Worm (Caenorhabditis elegans) whole organism, L1 larva: ENCODE measurements around the gene chpf-1.

ENCODE experiments used
- C04F5.9 ChIP-seq: sonication (generic microtip); optimal IDR thresholded peaks from 2 replicates; lab custom pipeline; 2016; ENCODE audit warnings: missing genetic modification characterization, missing compliant biosample characterization
- C34B4.2 ChIP-seq: sonication (generic microtip); optimal IDR thresholded peaks from 2 replicates; lab custom pipeline; 2017; ENCODE audit warnings: mild to moderate bottlenecking, missing genetic modification characterization, missing compliant biosample characterization
- F16B12.6 ChIP-seq: fragments of 150-350 bp; optimal IDR thresholded peaks from 2 replicates; lab custom pipeline; 2014; ENCODE audit warnings: missing biosample characterization, missing genetic modification characterization
- aly-2 ChIP-seq: fragments of 150-350 bp; optimal IDR thresholded peaks from 2 replicates; lab custom pipeline; 2014; ENCODE audit warnings: missing biosample characterization, missing genetic modification characterization
- ama-1 ChIP-seq: fragments of 150-350 bp; optimal IDR thresholded peaks from 2 replicates; lab custom pipeline; 2014
- ceh-63 ChIP-seq: fragments of 200-800 bp; sonication (Bioruptor generic); optimal IDR thresholded peaks from 2 replicates; lab custom pipeline; 2018; ENCODE audit warnings: mild to moderate bottlenecking, missing genetic modification characterization, missing compliant biosample characterization
- ceh-8 ChIP-seq: fragments of 200-800 bp; sonication (Bioruptor generic); optimal IDR thresholded peaks from 2 replicates; lab custom pipeline; 2018; ENCODE audit warnings: mild to moderate bottlenecking, missing genetic modification characterization, moderate library complexity, missing compliant biosample characterization
- ceh-82 ChIP-seq, 3 experiments: fragments of 150-350 bp in 1 of 3; sonication (generic microtip) in 2 of 3; optimal IDR thresholded peaks; 2 replicates each; lab custom pipeline; 2014 to 2017; ENCODE audit warnings: missing biosample characterization in 3 of 3, missing genetic modification characterization in 3 of 3
- ceh-88 ChIP-seq: fragments of 200-800 bp; sonication (Bioruptor generic); IDR thresholded peaks from 2 replicates; pipeline ENCODE4 v1.3.6; 2022; ENCODE audit warnings: missing genetic modification characterization, missing compliant biosample characterization
- ceh-90 ChIP-seq: sonication (generic microtip); optimal IDR thresholded peaks from 2 replicates; lab custom pipeline; 2016; ENCODE audit warnings: missing genetic modification characterization, missing compliant biosample characterization
- dpl-1 ChIP-seq, 3 experiments: fragments of 150-350 bp in 2 of 3; sonication (generic microtip) in 1 of 3; optimal IDR thresholded peaks; 2 replicates each; lab custom pipeline; 2014 to 2017; ENCODE audit warnings: missing biosample characterization in 3 of 3, missing genetic modification characterization in 3 of 3, missing genetic modification reagents in 3 of 3
- efl-3 ChIP-seq: fragments of 200-800 bp; sonication (Bioruptor generic); optimal IDR thresholded peaks from 2 replicates; lab custom pipeline; 2018; ENCODE audit warnings: mild to moderate bottlenecking, missing genetic modification characterization, missing compliant biosample characterization
- egl-13 ChIP-seq: sonication (generic microtip); optimal IDR thresholded peaks from 2 replicates; lab custom pipeline; 2016; ENCODE audit warnings: missing genotype, missing genetic modification reagents, missing genetic modification characterization, missing compliant biosample characterization
- elt-2 ChIP-seq: sonication (generic microtip); optimal IDR thresholded peaks from 2 replicates; lab custom pipeline; 2016; ENCODE audit warnings: missing genetic modification characterization, mild to moderate bottlenecking, inconsistent platforms, missing compliant biosample characterization, missing genetic modification reagents
- elt-3 ChIP-seq, 6 experiments: fragments of 150-350 bp in 1 of 6; sonication (generic microtip); optimal IDR thresholded peaks; 2 replicates each; lab custom pipeline; 2017 to 2018; ENCODE audit warnings: missing biosample characterization in 6 of 6, missing genetic modification characterization in 6 of 6, inconsistent platforms in 1 of 6
- ets-5 ChIP-seq: fragments of 200-800 bp; sonication (Bioruptor generic); IDR thresholded peaks from 2 replicates; pipeline ENCODE4 v1.3.6; 2022; ENCODE audit warnings: missing genetic modification characterization, missing compliant biosample characterization
- hlh-17 ChIP-seq: fragments of 200-800 bp; sonication (Bioruptor generic); optimal IDR thresholded peaks from 2 replicates; lab custom pipeline; 2018; ENCODE audit warnings: missing genetic modification characterization, mild to moderate bottlenecking, missing compliant biosample characterization, moderate library complexity, borderline replicate concordance
- irx-1 ChIP-seq: sonication (generic microtip); optimal IDR thresholded peaks from 2 replicates; lab custom pipeline; 2016; ENCODE audit warnings: missing genetic modification characterization, missing compliant biosample characterization
- lin-13 ChIP-seq: fragments of 150-350 bp; optimal IDR thresholded peaks from 2 replicates; lab custom pipeline; 2014; ENCODE audit warnings: missing biosample characterization, missing genetic modification reagents, missing genetic modification characterization
- lir-3 ChIP-seq: sonication (generic microtip); optimal IDR thresholded peaks from 2 replicates; lab custom pipeline; 2016; ENCODE audit warnings: mild to moderate bottlenecking, missing genetic modification characterization, moderate library complexity, missing compliant biosample characterization; ENCODE audit not compliant: poor library complexity
- lsy-2 ChIP-seq, 2 experiments: fragments of 150-350 bp; optimal IDR thresholded peaks; 2 replicates each; lab custom pipeline; 2014; ENCODE audit warnings: missing biosample characterization in 2 of 2, missing genetic modification characterization in 2 of 2
- mab-9 ChIP-seq: fragments of 200-800 bp; sonication (Bioruptor generic); IDR thresholded peaks from 2 replicates; pipeline ENCODE4 v1.3.6; 2022; ENCODE audit warnings: missing genetic modification reagents, missing genetic modification characterization, missing compliant biosample characterization
- nhr-12 ChIP-seq: sonication (generic microtip); optimal IDR thresholded peaks from 2 replicates; lab custom pipeline; 2017; ENCODE audit warnings: missing biosample characterization, missing genetic modification characterization
- nhr-19 ChIP-seq: fragments of 200-800 bp; sonication (Bioruptor generic); conservative IDR thresholded peaks from 2 replicates; pipeline ENCODE4 v1.3.6; 2022; ENCODE audit warnings: missing genetic modification characterization, missing compliant biosample characterization
- nhr-47 ChIP-seq: sonication (generic microtip); optimal IDR thresholded peaks from 2 replicates; lab custom pipeline; 2016; ENCODE audit warnings: mild to moderate bottlenecking, missing genetic modification characterization, moderate library complexity, missing compliant biosample characterization
- nhr-71 ChIP-seq: sonication (generic microtip); optimal IDR thresholded peaks from 2 replicates; lab custom pipeline; 2016; ENCODE audit warnings: mild to moderate bottlenecking, missing genetic modification characterization, moderate library complexity, missing compliant biosample characterization
- nhr-85 ChIP-seq: sonication (generic microtip); peaks from one replicate; lab custom pipeline; 2016; ENCODE audit warnings: missing genetic modification characterization, inconsistent platforms, missing compliant biosample characterization
- nhr-90 ChIP-seq: sonication (generic microtip); optimal IDR thresholded peaks from 2 replicates; lab custom pipeline; 2016; ENCODE audit warnings: mild to moderate bottlenecking, missing genetic modification characterization, missing compliant biosample characterization; ENCODE audit not compliant: poor library complexity
- skn-1 ChIP-seq: fragments of 150-350 bp; optimal IDR thresholded peaks from 2 replicates; lab custom pipeline; 2014; ENCODE audit warnings: missing biosample characterization, missing genetic modification characterization
- snpc-4 ChIP-seq: fragments of 150-350 bp; optimal IDR thresholded peaks from 2 replicates; lab custom pipeline; 2014; ENCODE audit warnings: missing biosample characterization, missing genetic modification characterization
- sptf-1 ChIP-seq: fragments of 150-350 bp; optimal IDR thresholded peaks from 2 replicates; lab custom pipeline; 2014; ENCODE audit warnings: missing biosample characterization, missing genetic modification characterization
- tlp-1 ChIP-seq: fragments of 150-350 bp; optimal IDR thresholded peaks from 2 replicates; lab custom pipeline; 2014; ENCODE audit warnings: missing biosample characterization, missing genetic modification characterization
- unc-130 ChIP-seq: fragments of 150-350 bp; optimal IDR thresholded peaks from 2 replicates; lab custom pipeline; 2017; ENCODE audit warnings: missing biosample characterization, missing genetic modification characterization, inconsistent platforms
- unc-30 ChIP-seq: sonication (generic microtip); optimal IDR thresholded peaks from 2 replicates; lab custom pipeline; 2017; ENCODE audit warnings: missing biosample characterization, missing genetic modification characterization
- unc-62 ChIP-seq: fragments of 150-350 bp; optimal IDR thresholded peaks from 2 replicates; lab custom pipeline; 2014; ENCODE audit warnings: missing biosample characterization, missing genetic modification reagents, missing genetic modification characterization
- unc-98 ChIP-seq: fragments of 200-800 bp; sonication (Bioruptor generic); IDR thresholded peaks from 2 replicates; pipeline ENCODE4 v1.3.6; 2022; ENCODE audit warnings: missing genetic modification characterization, missing compliant biosample characterization
- zag-1 ChIP-seq: fragments of 150-350 bp; optimal IDR thresholded peaks from 2 replicates; lab custom pipeline; 2014; ENCODE audit warnings: missing biosample characterization, missing genetic modification characterization
- ztf-4 ChIP-seq: fragments of 150-350 bp; optimal IDR thresholded peaks from 2 replicates; lab custom pipeline; 2014; ENCODE audit warnings: missing biosample characterization, missing genetic modification characterization

Gene chpf-1

ce11 chrV:10174632-10175075 lies 28.6 kb downstream of the chpf-1 start (continued):
- no peak for TF ChIP-seq lir-3 (tag; lab: Kevin White, UChicago)
- TF ChIP-seq ets-5 (GFP tag; lab: Robert Waterston, UW): no peak
- TF ChIP-seq ceh-63 (GFP tag; lab: Kevin White, UChicago): no peak
- no peak for TF ChIP-seq nhr-90 (tag; lab: Kevin White, UChicago)
- TF ChIP-seq efl-3: no peak
- TF ChIP-seq dpl-1 (GFP tag; optimal IDR thresholded peaks at IDR 0.05; lab: Kevin White, UChicago): no peak
- peak; percentile 71 for TF ChIP-seq lin-13 (GFP tag; lab: Kevin White, UChicago)
- no peak for TF ChIP-seq unc-30 (tag; lab: Kevin White, UChicago)
- no peak for TF ChIP-seq aly-2 (tag; lab: Kevin White, UChicago)
- TF ChIP-seq nhr-12 (tag; lab: Kevin White, UChicago): no peak
- no peak for TF ChIP-seq ama-1 (lab: Kevin White, UChicago)
- TF ChIP-seq, all 84 proteins: peak for 39

ce11 chrV:10173653-10174052 lies 29.6 kb downstream of the chpf-1 start, which contains the start of gene egl-3:
Gene egl-3, minus strand, starts transcription at chrV:10173753.
- TF ChIP-seq unc-98 (GFP tag; lab: Robert Waterston, UW) (no peak), nhr-71 (no peak), snpc-4 (tag; lab: Kevin White, UChicago) (no peak), ama-1 (lab: Kevin White, UChicago) (no peak), ceh-90 (tag; lab: Kevin White, UChicago) (no peak), egl-13 (tag; lab: Kevin White, UChicago) (no peak), zag-1 (no peak), ceh-8 (GFP tag; lab: Kevin White, UChicago) (no peak), skn-1 (no peak), unc-130 (no peak)

- no peak for TF ChIP-seq ceh-82 (tag; optimal IDR thresholded peaks at IDR 0.05; lab: Kevin White, UChicago)
- TF ChIP-seq nhr-12 (tag; lab: Kevin White, UChicago): no peak
- no peak for TF ChIP-seq ets-5 (GFP tag; lab: Robert Waterston, UW)
- TF ChIP-seq nhr-85 (tag; lab: Kevin White, UChicago): no peak
- TF ChIP-seq mab-9: no peak
- no peak for TF ChIP-seq C34B4.2 (tag; lab: Kevin White, UChicago)
- peak; percentile 41 for TF ChIP-seq nhr-47 (tag; lab: Kevin White, UChicago)
- TF ChIP-seq hlh-17: no peak
- TF ChIP-seq tlp-1 (tag; lab: Kevin White, UChicago): no peak
- TF ChIP-seq ceh-63 (GFP tag; lab: Kevin White, UChicago): no peak
- no peak for TF ChIP-seq elt-3 (tag; optimal IDR thresholded peaks at IDR 0.05; lab: Kevin White, UChicago)
- TF ChIP-seq C04F5.9 (tag; lab: Kevin White, UChicago): no peak
- TF ChIP-seq egl-13 (tag; lab: Kevin White, UChicago): no peak
- TF ChIP-seq ceh-88: no peak
- peak; percentile 34 for TF ChIP-seq aly-2 (tag; lab: Kevin White, UChicago)
- no peak for TF ChIP-seq sptf-1 (tag; lab: Kevin White, UChicago)
- no peak for TF ChIP-seq F16B12.6
- TF ChIP-seq nhr-71: peak; percentile 13
- TF ChIP-seq nhr-19 (GFP tag; lab: Robert Waterston, UW): no peak
- no peak for TF ChIP-seq elt-2 (tag; lab: Kevin White, UChicago)
- TF ChIP-seq ztf-4 (tag; lab: Kevin White, UChicago): no peak
- TF ChIP-seq irx-1 (tag; lab: Kevin White, UChicago): no peak
- TF ChIP-seq unc-62 (GFP tag; lab: Kevin White, UChicago): no peak
- TF ChIP-seq lsy-2 (tag; optimal IDR thresholded peaks at IDR 0.05; lab: Kevin White, UChicago): peak in 1 of 2 experiments; percentile 16
These were observed 34.4 kb downstream of the chpf-1 start for ce11 chrV:10168870-10169269.
